Worm (Caenorhabditis elegans) whole organism, L4 larva: ENCODE data around the gene igcm-1.

Experiments used
- D1046.2 ChIP-seq: fragments of 200-800 bp; sonication (Bioruptor generic); IDR thresholded peaks from 2 replicates; pipeline ENCODE4 v1.3.6; 2022; ENCODE audit warnings: missing genetic modification characterization, missing compliant biosample characterization
- F10B5.3 ChIP-seq: sonication (generic microtip); optimal IDR thresholded peaks from 2 replicates; lab custom pipeline; 2016; ENCODE audit warnings: mild to moderate bottlenecking, missing genetic modification characterization, missing compliant biosample characterization
- F49E8.2 ChIP-seq: sonication (generic microtip); optimal IDR thresholded peaks from 2 replicates; lab custom pipeline; 2016; ENCODE audit warnings: missing compliant biosample characterization, mild to moderate bottlenecking, missing genetic modification characterization, borderline replicate concordance
- T20F7.1 ChIP-seq: fragments of 200-800 bp; sonication (Bioruptor generic); optimal IDR thresholded peaks from 2 replicates; lab custom pipeline; 2018; ENCODE audit warnings: mild to moderate bottlenecking, missing genetic modification characterization, missing compliant biosample characterization
- Y5F2A.4 ChIP-seq: fragments of 200-800 bp; sonication (Bioruptor generic); optimal IDR thresholded peaks from 2 replicates; lab custom pipeline; 2018; ENCODE audit warnings: mild to moderate bottlenecking, missing genetic modification characterization, missing compliant biosample characterization
- ZK546.5 ChIP-seq, 2 experiments: sonication (generic microtip); optimal IDR thresholded peaks; 2 replicates each; lab custom pipeline; 2017; ENCODE audit warnings: missing biosample characterization in 2 of 2, missing genetic modification characterization in 2 of 2
- aly-2 ChIP-seq: sonication (generic microtip); optimal IDR thresholded peaks from 2 replicates; lab custom pipeline; 2018; ENCODE audit warnings: missing biosample characterization, missing genetic modification characterization
- ama-1 ChIP-seq: fragments of 150-350 bp; optimal IDR thresholded peaks from 2 replicates; lab custom pipeline; 2014; ENCODE audit warnings: inconsistent platforms, mixed read lengths
- arid-1 ChIP-seq: fragments of 200-800 bp; sonication (Bioruptor generic); conservative IDR thresholded peaks from 2 replicates; pipeline ENCODE4 v1.3.6; 2022; ENCODE audit warnings: missing genetic modification reagents, missing genetic modification characterization, missing compliant biosample characterization
- attf-4 ChIP-seq: sonication (generic microtip); optimal IDR thresholded peaks from 3 replicates; lab custom pipeline; 2017; ENCODE audit warnings: missing biosample characterization, missing genetic modification characterization
- ceh-44 ChIP-seq: fragments of 200-800 bp; sonication (Bioruptor generic); IDR thresholded peaks from 2 replicates; pipeline ENCODE4 v1.3.6; 2022; ENCODE audit warnings: missing genetic modification reagents, missing genetic modification characterization, missing compliant biosample characterization
- ctbp-1 ChIP-seq: fragments of 200-800 bp; sonication (Bioruptor generic); IDR thresholded peaks from 2 replicates; pipeline ENCODE4 v1.3.6; 2022; ENCODE audit warnings: missing genetic modification reagents, missing genetic modification characterization, missing compliant biosample characterization
- daf-16 ChIP-seq, 3 experiments: sonication (generic microtip); optimal IDR thresholded peaks; 2 replicates each; lab custom pipeline; 2016 to 2017; ENCODE audit warnings: missing genetic modification characterization in 3 of 3, missing genetic modification reagents in 3 of 3, mild to moderate bottlenecking in 2 of 3, missing compliant biosample characterization in 2 of 3, missing biosample characterization in 1 of 3, moderate library complexity in 1 of 3
- daf-19 ChIP-seq: fragments of 200-800 bp; sonication (Bioruptor generic); conservative IDR thresholded peaks from 2 replicates; pipeline ENCODE4 v1.3.6; 2022; ENCODE audit warnings: missing genetic modification characterization, missing compliant biosample characterization
- daf-8 ChIP-seq: fragments of 200-800 bp; sonication (Bioruptor generic); IDR thresholded peaks from 2 replicates; pipeline ENCODE4 v1.3.6; 2022; ENCODE audit warnings: missing genetic modification characterization, missing compliant biosample characterization
- dmd-6 ChIP-seq: fragments of 200-800 bp; sonication (Bioruptor generic); IDR thresholded peaks from 2 replicates; pipeline ENCODE4 v1.3.6; 2022; ENCODE audit warnings: missing genetic modification reagents, missing genetic modification characterization, missing compliant biosample characterization
- dpl-1 ChIP-seq: fragments of 150-350 bp; optimal IDR thresholded peaks from 2 replicates; lab custom pipeline; 2014; ENCODE audit warnings: missing biosample characterization, missing genetic modification reagents, missing genetic modification characterization
- dve-1 ChIP-seq: sonication (generic microtip); optimal IDR thresholded peaks from 2 replicates; lab custom pipeline; 2017; ENCODE audit warnings: antibody characterized with exemption, mild to moderate bottlenecking, missing genetic modification characterization, missing compliant biosample characterization; ENCODE audit not compliant: insufficient read depth
- egl-27 ChIP-seq: sonication (generic microtip); optimal IDR thresholded peaks from 3 replicates; lab custom pipeline; 2017; ENCODE audit warnings: missing biosample characterization, missing genetic modification reagents, missing genetic modification characterization
- egl-43 ChIP-seq: fragments of 200-800 bp; sonication (Bioruptor generic); IDR thresholded peaks from 2 replicates; pipeline ENCODE4 v1.3.6; 2022; ENCODE audit warnings: missing genetic modification reagents, missing genetic modification characterization, missing compliant biosample characterization
- fos-1 ChIP-seq: fragments of 150-350 bp; optimal IDR thresholded peaks from 2 replicates; lab custom pipeline; 2014; ENCODE audit warnings: missing biosample characterization, missing genetic modification characterization
- gei-8 ChIP-seq: fragments of 200-800 bp; sonication (Bioruptor generic); optimal IDR thresholded peaks from 2 replicates; lab custom pipeline; 2018; ENCODE audit warnings: mild to moderate bottlenecking, missing genetic modification characterization, missing compliant biosample characterization
- hlh-11 ChIP-seq: fragments of 200-800 bp; sonication (Bioruptor generic); optimal IDR thresholded peaks from 2 replicates; lab custom pipeline; 2018; ENCODE audit warnings: mild to moderate bottlenecking, missing genetic modification characterization, missing compliant biosample characterization
- hlh-30 ChIP-seq: sonication (generic microtip); optimal IDR thresholded peaks from 2 replicates; lab custom pipeline; 2017; ENCODE audit warnings: antibody characterized with exemption, mild to moderate bottlenecking, missing genetic modification characterization, missing compliant biosample characterization; ENCODE audit not compliant: insufficient read depth
- hmg-1.1 ChIP-seq: fragments of 200-800 bp; sonication (Bioruptor generic); IDR thresholded peaks from 2 replicates; pipeline ENCODE4 v1.3.6; 2022; ENCODE audit warnings: missing genetic modification reagents, missing genetic modification characterization, missing compliant biosample characterization
- lin-1 ChIP-seq: fragments of 200-800 bp; sonication (Bioruptor generic); IDR thresholded peaks from 2 replicates; pipeline ENCODE4 v1.3.6; 2022; ENCODE audit warnings: missing genetic modification reagents, missing genetic modification characterization, missing compliant biosample characterization
- lin-38 ChIP-seq: fragments of 200-800 bp; sonication (Bioruptor generic); IDR thresholded peaks from 2 replicates; pipeline ENCODE4 v1.3.6; 2022; ENCODE audit warnings: missing genetic modification reagents, missing genetic modification characterization, missing compliant biosample characterization
- lin-39 ChIP-seq: fragments of 150-350 bp; optimal IDR thresholded peaks from 2 replicates; lab custom pipeline; 2014; ENCODE audit warnings: missing biosample characterization, missing genetic modification reagents, missing genetic modification characterization
- lir-3 ChIP-seq: sonication (generic microtip); optimal IDR thresholded peaks from 2 replicates; lab custom pipeline; 2016; ENCODE audit warnings: mild to moderate bottlenecking, missing genetic modification characterization, missing compliant biosample characterization
- madf-5 ChIP-seq, 2 experiments: fragments of 200-800 bp; sonication (Bioruptor generic); IDR thresholded peaks; 2 replicates each; pipeline ENCODE4 v1.3.6; 2022; ENCODE audit warnings: missing compliant biosample characterization in 2 of 2, missing genetic modification characterization in 2 of 2
- mes-2 ChIP-seq: sonication (generic microtip); optimal IDR thresholded peaks from 2 replicates; lab custom pipeline; 2016; ENCODE audit warnings: missing genotype, mild to moderate bottlenecking, missing genetic modification characterization, missing compliant biosample characterization; ENCODE audit not compliant: poor library complexity, severe bottlenecking
- mxl-3 ChIP-seq: fragments of 200-800 bp; sonication (Bioruptor generic); optimal IDR thresholded peaks from 2 replicates; lab custom pipeline; 2018; ENCODE audit warnings: mild to moderate bottlenecking, missing genetic modification characterization, missing compliant biosample characterization
- nhr-28 ChIP-seq: fragments of 150-350 bp; optimal IDR thresholded peaks from 2 replicates; lab custom pipeline; 2014; ENCODE audit warnings: missing biosample characterization, missing genetic modification characterization
- nhr-41 ChIP-seq: fragments of 200-800 bp; sonication (Bioruptor generic); IDR thresholded peaks from 2 replicates; pipeline ENCODE4 v1.3.6; 2022; ENCODE audit warnings: missing genetic modification reagents, missing genetic modification characterization, missing compliant biosample characterization
- nhr-76 ChIP-seq: fragments of 150-350 bp; optimal IDR thresholded peaks from 2 replicates; lab custom pipeline; 2014; ENCODE audit warnings: missing biosample characterization, missing genetic modification characterization
- pha-4 ChIP-seq, 2 experiments: fragments of 150-350 bp in 1 of 2; fragments of 200-800 bp in 1 of 2; sonication (Bioruptor generic) in 1 of 2; IDR thresholded peaks in 1 of 2; optimal IDR thresholded peaks in 1 of 2; 2 replicates each; pipeline versions ENCODE4 v1.3.6 to Lab custom; 2014 to 2022; ENCODE audit warnings: missing genetic modification characterization in 2 of 2, missing genetic modification reagents in 2 of 2, missing biosample characterization in 1 of 2, missing compliant biosample characterization in 1 of 2
- php-3 ChIP-seq: fragments of 200-800 bp; sonication (Bioruptor generic); IDR thresholded peaks from 2 replicates; pipeline ENCODE4 v1.3.6; 2022; ENCODE audit warnings: missing genetic modification reagents, missing genetic modification characterization, missing compliant biosample characterization
- pqm-1 ChIP-seq: sonication (generic microtip); optimal IDR thresholded peaks from 2 replicates; lab custom pipeline; 2017; ENCODE audit warnings: missing biosample characterization, missing genetic modification characterization
- rbr-2 ChIP-seq: sonication (generic microtip); optimal IDR thresholded peaks from 2 replicates; lab custom pipeline; 2016; ENCODE audit warnings: missing genotype, missing genetic modification characterization, missing compliant biosample characterization
- snpc-4 ChIP-seq: fragments of 150-350 bp; optimal IDR thresholded peaks from 2 replicates; lab custom pipeline; 2014; ENCODE audit warnings: missing biosample characterization, missing genetic modification characterization
- spr-1 ChIP-seq: sonication (generic microtip); optimal IDR thresholded peaks from 2 replicates; lab custom pipeline; 2016; ENCODE audit warnings: mild to moderate bottlenecking, missing genetic modification characterization, missing compliant biosample characterization
- unc-39 ChIP-seq: sonication (generic microtip); optimal IDR thresholded peaks from 2 replicates; lab custom pipeline; 2017; ENCODE audit warnings: missing biosample characterization, missing genetic modification characterization
- zag-1 ChIP-seq: fragments of 150-350 bp; optimal IDR thresholded peaks from 2 replicates; lab custom pipeline; 2014; ENCODE audit warnings: missing biosample characterization, missing genetic modification characterization
- zip-11 ChIP-seq: fragments of 200-800 bp; sonication (Bioruptor generic); IDR thresholded peaks from 2 replicates; pipeline ENCODE4 v1.3.6; 2022; ENCODE audit warnings: missing genetic modification characterization, missing compliant biosample characterization
- zip-2 ChIP-seq: fragments of 150-350 bp; optimal IDR thresholded peaks from 2 replicates; lab custom pipeline; 2014; ENCODE audit warnings: missing biosample characterization, missing genetic modification characterization

Gene igcm-1

DNA sequence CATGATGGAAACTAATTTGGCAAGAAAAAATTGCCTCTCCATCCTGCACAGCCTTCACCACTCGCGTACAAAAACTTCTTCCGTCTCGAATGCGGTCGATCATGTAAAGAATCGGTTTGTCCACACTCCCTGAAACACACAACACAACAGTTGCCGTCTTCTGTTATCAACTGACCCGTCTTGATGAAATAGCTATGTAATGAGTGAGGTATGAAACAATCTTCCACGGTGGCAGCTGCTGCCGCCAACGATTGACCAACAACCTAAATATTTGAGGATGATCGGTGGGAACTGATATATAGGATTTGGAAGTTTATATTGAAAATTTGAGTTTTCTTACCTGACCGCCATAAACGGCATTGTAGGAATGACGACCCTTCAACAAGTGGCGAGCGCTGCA lies 39.1 kb downstream of the igcm-1 start:
- TF ChIP-seq zag-1 (tag; lab: Kevin White, UChicago) (no peak), D1046.2 (no peak), hlh-30 (tag; lab: Kevin White, UChicago) (peak; percentile 10), lin-38 (GFP tag; lab: Robert Waterston, UW) (no peak), nhr-28 (peak; percentile 3), snpc-4 (tag; lab: Kevin White, UChicago) (no peak), daf-16 (GFP tag; optimal IDR thresholded peaks at IDR 0.05; lab: Kevin White, UChicago) (peak in 1 of 2 experiments; percentile 38), daf-16 (tag; optimal IDR thresholded peaks at IDR 0.05; lab: Kevin White, UChicago) (peak; percentile 30), hlh-11 (tag; lab: Kevin White, UChicago) (peak; percentile 2), mes-2 (tag; lab: Kevin White, UChicago) (peak; percentile 6), madf-5 (GFP tag; IDR thresholded peaks at IDR 0.05; lab: Robert Waterston, UW) (no peak), dmd-6 (GFP tag; lab: Robert Waterston, UW) (peak; percentile 21; the same call in 1 of the 2 replicates), zip-11 (GFP tag; lab: Robert Waterston, UW) (no peak), ZK546.5 (tag; optimal IDR thresholded peaks at IDR 0.05; lab: Kevin White, UChicago) (no peak)
- TF ChIP-seq, all 104 proteins: peak for 6

DNA sequence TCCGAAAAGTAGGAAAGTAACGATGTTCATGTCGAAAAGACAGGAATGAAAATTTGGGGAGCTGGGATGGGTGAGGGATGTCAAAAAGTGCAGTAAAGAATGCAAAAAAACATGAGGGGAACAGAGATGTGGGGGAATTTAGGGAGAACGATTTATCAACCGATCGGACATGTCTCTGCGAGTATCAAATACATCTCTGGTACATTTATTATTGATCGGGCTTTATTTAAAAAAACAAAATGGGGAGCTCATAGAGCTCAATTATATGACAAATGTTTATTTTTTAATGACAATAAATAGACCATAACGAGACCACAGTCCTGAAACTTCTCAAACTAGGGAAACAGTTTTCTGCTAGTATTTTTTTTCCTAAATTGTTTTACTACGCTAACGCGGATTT lies 40.6 kb downstream of the igcm-1 start, which contains the start of gene F25E2.2:
F25E2.2 (minus strand) TSS at position 101 of the 400 bp plus-strand sequence.
- no peak for TF ChIP-seq dpl-1
- no peak for TF ChIP-seq daf-19 (GFP tag; lab: Robert Waterston, UW)
- no peak for TF ChIP-seq F10B5.3 (tag; lab: Kevin White, UChicago)
- TF ChIP-seq hmg-1.1 (GFP tag; lab: Robert Waterston, UW): no peak
- no peak for TF ChIP-seq egl-43 (GFP tag; lab: Robert Waterston, UW)
- no peak for TF ChIP-seq aly-2 (tag; lab: Kevin White, UChicago)
- TF ChIP-seq hlh-30 (tag; lab: Kevin White, UChicago): no peak
- no peak for TF ChIP-seq nhr-28
- TF ChIP-seq F49E8.2: no peak
- TF ChIP-seq daf-8: no peak
- TF ChIP-seq ceh-44 (GFP tag; lab: Robert Waterston, UW): no peak
- no peak for TF ChIP-seq ctbp-1 (GFP tag; lab: Robert Waterston, UW)
- no peak for TF ChIP-seq php-3
- TF ChIP-seq pha-4 (GFP tag; IDR thresholded peaks at IDR 0.05; lab: Robert Waterston, UW): no peak
- no peak for TF ChIP-seq pha-4 (tag; optimal IDR thresholded peaks at IDR 0.05; lab: Kevin White, UChicago)
- TF ChIP-seq zip-2 (tag; lab: Kevin White, UChicago): no peak
- TF ChIP-seq lin-1 (GFP tag; lab: Robert Waterston, UW): no peak
- no peak for TF ChIP-seq nhr-41 (GFP tag; lab: Robert Waterston, UW)
- TF ChIP-seq pqm-1 (tag; lab: Kevin White, UChicago): no peak

DNA sequence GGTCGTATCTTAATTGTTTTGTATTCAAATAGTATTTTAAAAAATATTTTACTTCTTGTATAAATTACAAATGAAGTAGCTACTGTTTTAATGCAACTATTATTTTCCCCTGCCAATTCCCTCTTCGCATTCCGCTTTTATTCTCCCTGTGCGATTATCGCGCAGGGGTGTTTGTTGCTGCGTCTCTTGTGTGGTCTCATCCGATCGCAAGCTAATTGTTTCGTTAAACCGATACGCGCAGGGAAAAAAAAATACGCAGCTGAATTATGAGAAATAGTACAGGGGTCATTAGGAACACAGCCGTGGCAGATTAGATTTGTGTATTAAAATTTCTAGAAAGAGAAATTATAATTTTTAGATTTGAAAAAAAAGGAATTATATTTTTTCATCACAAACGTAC lies 44.8 kb downstream of the igcm-1 start:
- TF ChIP-seq ceh-44 (GFP tag; lab: Robert Waterston, UW) (0 out of 2 replicates have a peak, but pooled peaks have one; percentile 32), Y5F2A.4 (peak; percentile 95), ctbp-1 (GFP tag; lab: Robert Waterston, UW) (peak; percentile 96), zip-11 (GFP tag; lab: Robert Waterston, UW) (no peak), dpl-1 (peak; percentile 79), nhr-76 (tag; lab: Kevin White, UChicago) (peak; percentile 83), php-3 (peak; percentile 98), F49E8.2 (no peak), dmd-6 (GFP tag; lab: Robert Waterston, UW) (peak; percentile 97), spr-1 (tag; lab: Kevin White, UChicago) (peak; percentile 97), lin-39 (tag; lab: Kevin White, UChicago) (peak; percentile 86), egl-27 (tag; lab: Kevin White, UChicago) (peak; percentile 98), attf-4 (tag; lab: Kevin White, UChicago) (peak; percentile 71), ama-1 (lab: Kevin White, UChicago) (no peak), fos-1 (tag; lab: Kevin White, UChicago) (peak; percentile 84), lir-3 (peak; percentile 91), mxl-3 (GFP tag; lab: Kevin White, UChicago) (peak; percentile 96), dve-1 (peak; percentile 100), egl-43 (GFP tag; lab: Robert Waterston, UW) (peak; percentile 99), arid-1 (GFP tag; lab: Robert Waterston, UW) (peak; percentile 92), unc-39 (tag; lab: Kevin White, UChicago) (peak; percentile 17), zip-2 (tag; lab: Kevin White, UChicago) (peak; percentile 97), rbr-2 (tag; lab: Kevin White, UChicago) (peak; percentile 99), lin-38 (GFP tag; lab: Robert Waterston, UW) (peak; percentile 90), pqm-1 (tag; lab: Kevin White, UChicago) (peak; percentile 69), T20F7.1 (GFP tag; lab: Kevin White, UChicago) (peak; percentile 93), gei-8 (GFP tag; lab: Kevin White, UChicago) (peak; percentile 68), mes-2 (tag; lab: Kevin White, UChicago) (peak; percentile 98)
